Worm (Caenorhabditis elegans) whole organism, dauer: Measurements from ENCODE around the gene npr-24.

Experiments used
- unc-62 ChIP-seq: sonication (generic microtip); optimal IDR thresholded peaks from 2 replicates; lab custom pipeline; 2017; ENCODE audit warnings: missing biosample characterization, missing genetic modification reagents, missing genetic modification characterization

Gene npr-24

ce11 chrX:17486735-17487134, at the start of gene npr-24:
TSS of gene npr-24 (minus strand) at chrX:17486835.
- TF ChIP-seq unc-62 (GFP tag; lab: Kevin White, UChicago) = no peak

- TF ChIP-seq unc-62 (GFP tag; lab: Kevin White, UChicago) = no peak
These were observed 48.2 kb upstream of the npr-24 start for ce11 chrX:17534877-17535276.

ce11 chrX:17534014-17534465, 47.4 kb upstream of the npr-24 start, which contains the start of gene F31A3.3:
TSS of gene F31A3.3 (minus strand) at chrX:17534064.
- TF ChIP-seq unc-62 (GFP tag; lab: Kevin White, UChicago) = no peak

ce11 chrX:17528068-17528467, 41.4 kb upstream of the npr-24 start, which contains the start of gene sup-10:
TSS of gene sup-10 (plus strand) at chrX:17528344.
- TF ChIP-seq unc-62 (GFP tag; lab: Kevin White, UChicago) = no peak

- TF ChIP-seq unc-62 (GFP tag; lab: Kevin White, UChicago) = no peak
These were observed 40.7 kb upstream of the npr-24 start for ce11 chrX:17527377-17527776.

ce11 chrX:17521425-17521824, 34.8 kb upstream of the npr-24 start:
- TF ChIP-seq unc-62 (GFP tag; lab: Kevin White, UChicago) = no peak

ce11 chrX:17519476-17519875, 32.8 kb upstream of the npr-24 start:
- no peak for TF ChIP-seq unc-62 (GFP tag; lab: Kevin White, UChicago)

- TF ChIP-seq unc-62 (GFP tag; lab: Kevin White, UChicago) = no peak
These were observed 31.7 kb upstream of the npr-24 start for ce11 chrX:17518293-17518692.

- no peak for TF ChIP-seq unc-62 (GFP tag; lab: Kevin White, UChicago)
These were observed 31.2 kb upstream of the npr-24 start for ce11 chrX:17517872-17518271.

- TF ChIP-seq unc-62 (GFP tag; lab: Kevin White, UChicago) = no peak
These were observed 30.3 kb upstream of the npr-24 start for ce11 chrX:17516941-17517340.

ce11 chrX:17516461-17516860, 29.8 kb upstream of the npr-24 start:
- TF ChIP-seq unc-62 (GFP tag; lab: Kevin White, UChicago) = no peak

ce11 chrX:17515207-17515902, 28.7 kb upstream of the npr-24 start:
- no peak for TF ChIP-seq unc-62 (GFP tag; lab: Kevin White, UChicago)

ce11 chrX:17514422-17514821, 27.8 kb upstream of the npr-24 start:
- no peak for TF ChIP-seq unc-62 (GFP tag; lab: Kevin White, UChicago)

ce11 chrX:17513507-17514113, 27.0 kb upstream of the npr-24 start, which contains the start of gene nhr-1:
TSS of gene nhr-1 (plus strand) at chrX:17514063.
- no peak for TF ChIP-seq unc-62 (GFP tag; lab: Kevin White, UChicago)

- TF ChIP-seq unc-62 (GFP tag; lab: Kevin White, UChicago) = no peak
These were observed 23.9 kb upstream of the npr-24 start for ce11 chrX:17510523-17510922.

- TF ChIP-seq unc-62 (GFP tag; lab: Kevin White, UChicago) = no peak
These were observed 22.6 kb upstream of the npr-24 start for ce11 chrX:17509048-17509776.
